Fruit fly (Drosophila melanogaster): Measurements from ENCODE around the gene Lgr4.

The Lgr4 gene

dm6 chrX:13210429-13210828 is 21.5 kb upstream of the Lgr4 start (continued):
- no peak for TF ChIP-seq Hey (tag; optimal IDR thresholded peaks at IDR 0.05)
- 0 out of 4 replicates have a peak, but pooled peaks have one; percentile 29 for TF ChIP-seq chinmo (GFP tag; IDR thresholded peaks at IDR 0.05; ENCODE audit: partially characterized antibody)
- no peak for TF ChIP-seq vnd (GFP tag; IDR thresholded peaks at IDR 0.05; ENCODE audit: partially characterized antibody)
- TF ChIP-seq Dek (tag; optimal IDR thresholded peaks at IDR 0.05) = no peak
- no peak for TF ChIP-seq phol (tag; optimal IDR thresholded peaks at IDR 0.05)
- no peak for TF ChIP-seq org-1 (GFP tag; optimal IDR thresholded peaks at IDR 0.05)
- no peak for TF ChIP-seq Med (GFP tag)
- no peak for TF ChIP-seq wor (GFP tag; IDR thresholded peaks at IDR 0.05)
- no peak for TF ChIP-seq CG2120 (GFP tag; optimal IDR thresholded peaks at IDR 0.05)
- TF ChIP-seq CG3838 (GFP tag; optimal IDR thresholded peaks at IDR 0.05) = no peak
- TF ChIP-seq ssp (GFP tag; IDR thresholded peaks at IDR 0.05) = no peak
- no peak for TF ChIP-seq Rx (GFP tag; IDR thresholded peaks at IDR 0.05)
- TF ChIP-seq CG2199 (GFP tag; IDR thresholded peaks at IDR 0.05) = 0 out of 3 replicates have a peak, but pooled peaks have one; percentile 37
- no peak for TF ChIP-seq shn (GFP tag; optimal IDR thresholded peaks at IDR 0.05)
- TF ChIP-seq CG11560 (tag; IDR thresholded peaks at IDR 0.05) = no peak
- no peak for TF ChIP-seq slp2 (GFP tag; optimal IDR thresholded peaks at IDR 0.05)
- TF ChIP-seq TFAM (GFP tag; optimal IDR thresholded peaks at IDR 0.05) = no peak
- no peak for TF ChIP-seq ems (GFP tag; optimal IDR thresholded peaks at IDR 0.05)
- no peak for TF ChIP-seq caup (GFP tag; optimal IDR thresholded peaks at IDR 0.05; ENCODE audit: severe bottlenecking)
- no peak for TF ChIP-seq Lpt (GFP tag; optimal IDR thresholded peaks at IDR 0.05)
- TF ChIP-seq NC2β (GFP tag; optimal IDR thresholded peaks at IDR 0.05) = no peak
- 0 out of 3 replicates have a peak, but pooled peaks have one; percentile 7 for TF ChIP-seq HLH4C (GFP tag; IDR thresholded peaks at IDR 0.05; ENCODE audit: partially characterized antibody)
- no peak for TF ChIP-seq Stat92E (GFP tag; optimal IDR thresholded peaks at IDR 0.05)
- no peak for TF ChIP-seq sisA (GFP tag; IDR thresholded peaks at IDR 0.05)
- TF ChIP-seq Antp (GFP tag; optimal IDR thresholded peaks at IDR 0.05) = no peak
- TF ChIP-seq Lhr (GFP tag; optimal IDR thresholded peaks at IDR 0.05) = no peak
- no peak for TF ChIP-seq CG16815 (GFP tag; optimal IDR thresholded peaks at IDR 0.05)
- TF ChIP-seq Hsf (GFP tag; optimal IDR thresholded peaks at IDR 0.05) = no peak
- TF ChIP-seq twi (tag; optimal IDR thresholded peaks at IDR 0.05) = peak; percentile 51
- no peak for TF ChIP-seq Eip74EF (GFP tag; optimal IDR thresholded peaks at IDR 0.05)
- TF ChIP-seq Ets65A (GFP tag) = no peak
- TF ChIP-seq CG2202 (tag; optimal IDR thresholded peaks at IDR 0.05) = no peak
- TF ChIP-seq grau (tag; optimal IDR thresholded peaks at IDR 0.05) = no peak
- TF ChIP-seq hkb (optimal IDR thresholded peaks at IDR 0.05) = no peak
- TF ChIP-seq hkb (GFP tag; IDR thresholded peaks at IDR 0.05) = no peak
- no peak for TF ChIP-seq CG10274 (GFP tag; optimal IDR thresholded peaks at IDR 0.05)
- no peak for TF ChIP-seq ewg (GFP tag; optimal IDR thresholded peaks at IDR 0.05)
- TF ChIP-seq HLH3B (GFP tag; IDR thresholded peaks at IDR 0.05) = no peak
- TF ChIP-seq sens (GFP tag) = peak; percentile 9
- TF ChIP-seq BEAF-32 (GFP tag; optimal IDR thresholded peaks at IDR 0.05) = no peak
- TF ChIP-seq CG10431 (GFP tag; optimal IDR thresholded peaks at IDR 0.05) = no peak
- peak; percentile 41 for TF ChIP-seq crol (GFP tag; IDR thresholded peaks at IDR 0.05)
- TF ChIP-seq nau (GFP tag; optimal IDR thresholded peaks at IDR 0.05) = no peak
- TF ChIP-seq CG13894 (tag; optimal IDR thresholded peaks at IDR 0.05) = no peak
- TF ChIP-seq CG3281 (GFP tag; optimal IDR thresholded peaks at IDR 0.05) = no peak
- no peak for TF ChIP-seq Atf3 (GFP tag; optimal IDR thresholded peaks at IDR 0.05)
- no peak for TF ChIP-seq al (GFP tag; IDR thresholded peaks at IDR 0.05)
- TF ChIP-seq CG6272 (GFP tag; IDR thresholded peaks at IDR 0.05) = no peak
- no peak for TF ChIP-seq CG11085 (GFP tag; IDR thresholded peaks at IDR 0.05)
- no peak for TF ChIP-seq E2f2 (GFP tag; IDR thresholded peaks at IDR 0.05)
- no peak for TF ChIP-seq Dip3 (GFP tag; optimal IDR thresholded peaks at IDR 0.05)
- no peak for TF ChIP-seq ERR (GFP tag; optimal IDR thresholded peaks at IDR 0.05)

All from whole organism, embryonic.